In the genomic region with DNA sequence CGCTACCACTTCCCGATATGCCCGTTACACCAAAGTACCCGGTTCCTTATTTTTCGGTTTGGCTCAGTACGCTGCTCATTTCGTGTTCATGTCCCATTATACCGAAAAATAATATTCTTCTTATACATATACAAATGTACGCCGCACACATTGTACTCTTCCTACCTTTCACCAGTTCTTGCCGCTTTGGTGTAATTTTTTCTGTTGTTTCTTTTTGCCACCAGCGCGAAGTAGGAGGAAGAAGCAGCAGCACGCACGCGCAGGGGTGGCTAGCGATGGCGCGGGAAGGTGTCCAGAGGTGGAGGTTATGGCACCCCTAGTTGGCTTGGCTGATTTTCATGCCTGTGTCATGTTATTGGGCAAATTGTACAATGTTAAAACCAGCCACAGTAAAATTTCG, we compare ENCODE assay signal across 1 fruit fly cellular context.
TF ChIP-seq lines count a peak whose summit lies in the region.

No protein-coding gene starts in this region.

TF ChIP-seq in whole organism, embryonic, 481 proteins besides CTCF, POLR2A, EP300 and RAD21 (continued from another document):
- TF ChIP-seq ken (GFP tag; IDR thresholded peaks at IDR 0.05; lab: Robert Waterston, UW) (no peak), unc-4 (GFP tag; IDR thresholded peaks at IDR 0.05; lab: Robert Waterston, UW; ENCODE audit: partially characterized antibody) (no peak), abd-A (tag; optimal IDR thresholded peaks at IDR 0.05; lab: Kevin White, UChicago) (peak; percentile 66), Med (GFP tag; lab: Kevin White, UChicago) (peak; percentile 52), D (optimal IDR thresholded peaks at IDR 0.05; lab: Kevin White, UChicago) (no peak), D (GFP tag; optimal IDR thresholded peaks at IDR 0.05; lab: Kevin White, UChicago) (no peak), Ets65A (GFP tag; lab: Kevin White, UChicago) (no peak), eyg (GFP tag; optimal IDR thresholded peaks at IDR 0.05; lab: Kevin White, UChicago) (no peak), en (GFP tag; optimal IDR thresholded peaks at IDR 0.05; lab: Kevin White, UChicago) (no peak), Atf3 (GFP tag; optimal IDR thresholded peaks at IDR 0.05; lab: Kevin White, UChicago) (no peak), CG4360 (GFP tag; IDR thresholded peaks at IDR 0.05; lab: Robert Waterston, UW) (no peak), ewg (GFP tag; optimal IDR thresholded peaks at IDR 0.05; lab: Kevin White, UChicago) (peak; percentile 88), Atf6 (GFP tag; IDR thresholded peaks at IDR 0.05; lab: Robert Waterston, UW) (no peak), NC2β (GFP tag; optimal IDR thresholded peaks at IDR 0.05; lab: Kevin White, UChicago) (no peak), dmrt99B (tag; optimal IDR thresholded peaks at IDR 0.05; lab: Kevin White, UChicago) (no peak), nerfin-1 (tag; optimal IDR thresholded peaks at IDR 0.05; lab: Kevin White, UChicago) (peak; percentile 22), CG4424 (GFP tag; optimal IDR thresholded peaks at IDR 0.05; lab: Kevin White, UChicago) (no peak), D19A (tag; optimal IDR thresholded peaks at IDR 0.05; lab: Kevin White, UChicago) (peak; percentile 96), CG9876 (GFP tag; optimal IDR thresholded peaks at IDR 0.05; lab: Kevin White, UChicago) (no peak), CG12219 (GFP tag; optimal IDR thresholded peaks at IDR 0.05; lab: Kevin White, UChicago) (no peak), CG16779 (GFP tag; IDR thresholded peaks at IDR 0.05; lab: Robert Waterston, UW) (no peak), TFAM (GFP tag; optimal IDR thresholded peaks at IDR 0.05; lab: Kevin White, UChicago) (no peak), scrt (GFP tag; optimal IDR thresholded peaks at IDR 0.05; lab: Kevin White, UChicago) (no peak), tgo (GFP tag; IDR thresholded peaks at IDR 0.05; lab: Robert Waterston, UW) (no peak), CG10565 (GFP tag; optimal IDR thresholded peaks at IDR 0.05; lab: Kevin White, UChicago) (no peak), croc (GFP tag; conservative IDR thresholded peaks at IDR 0.05; lab: Robert Waterston, UW) (no peak), Rx (GFP tag; IDR thresholded peaks at IDR 0.05; lab: Robert Waterston, UW) (no peak), CG4404 (GFP tag; IDR thresholded peaks at IDR 0.05; lab: Robert Waterston, UW) (0 out of 2 replicates have a peak, but pooled peaks have one; percentile 6), esg (GFP tag; conservative IDR thresholded peaks at IDR 0.05; lab: Robert Waterston, UW) (no peak), eve (GFP tag; optimal IDR thresholded peaks at IDR 0.05; lab: Kevin White, UChicago) (no peak), pros (GFP tag; optimal IDR thresholded peaks at IDR 0.05; lab: Kevin White, UChicago) (peak; percentile 87), chinmo (GFP tag; IDR thresholded peaks at IDR 0.05; lab: Robert Waterston, UW; ENCODE audit: partially characterized antibody) (no peak), Sin3A (optimal IDR thresholded peaks at IDR 0.05; lab: Kevin White, UChicago) (no peak), CG16863 (GFP tag; optimal IDR thresholded peaks at IDR 0.05; lab: Kevin White, UChicago) (no peak), CG17186 (GFP tag; optimal IDR thresholded peaks at IDR 0.05; lab: Kevin White, UChicago) (no peak), Tbp (GFP tag; optimal IDR thresholded peaks at IDR 0.05; lab: Kevin White, UChicago) (no peak), nerfin-2 (GFP tag; IDR thresholded peaks at IDR 0.05; lab: Robert Waterston, UW; ENCODE audit: partially characterized antibody) (no peak), Camta (GFP tag; optimal IDR thresholded peaks at IDR 0.05; lab: Kevin White, UChicago) (no peak), CG30403 (GFP tag; optimal IDR thresholded peaks at IDR 0.05; lab: Kevin White, UChicago) (no peak), Gug (GFP tag; IDR thresholded peaks at IDR 0.05; lab: Robert Waterston, UW) (no peak), CG15073 (GFP tag; optimal IDR thresholded peaks at IDR 0.05; lab: Kevin White, UChicago) (no peak), dimm (GFP tag; IDR thresholded peaks at IDR 0.05; lab: Robert Waterston, UW) (no peak), CG13894 (tag; optimal IDR thresholded peaks at IDR 0.05; lab: Kevin White, UChicago) (peak; percentile 48)
TF ChIP-seq in whole organism, embryonic: peak in this region for 14.
